Fruit fly (Drosophila melanogaster): Measurements from ENCODE around the gene CG8360.

Gene CG8360

DNA sequence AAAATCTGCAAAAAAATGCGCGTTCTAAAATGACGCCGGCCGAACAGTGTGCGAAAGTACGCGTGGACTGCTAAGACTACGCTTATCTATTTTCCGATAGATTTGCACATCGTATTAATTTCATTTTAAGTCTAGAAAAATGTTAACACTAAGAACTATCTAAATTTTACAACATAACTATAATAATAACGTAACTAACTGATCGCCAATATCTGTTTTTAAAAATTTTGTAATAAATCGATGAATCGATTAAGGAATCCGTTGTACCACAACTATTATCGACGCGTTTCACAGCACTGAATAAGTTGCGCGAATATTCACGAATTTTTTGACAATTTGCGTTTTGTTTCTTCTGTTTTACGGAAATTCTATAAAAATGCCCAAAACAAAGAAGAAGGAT lies 1.7 kb upstream of the CG8360 start, which contains the start of gene Ssb-c31a (continued):
- TF ChIP-seq CG10209 (GFP tag; optimal IDR thresholded peaks at IDR 0.05), result peak; percentile 40
- TF ChIP-seq jing (GFP tag; optimal IDR thresholded peaks at IDR 0.05), result no peak
- no peak for TF ChIP-seq CG17802 (tag; optimal IDR thresholded peaks at IDR 0.05)
- TF ChIP-seq Doc2 (GFP tag; IDR thresholded peaks at IDR 0.05), result no peak
- TF ChIP-seq crc (GFP tag; optimal IDR thresholded peaks at IDR 0.05), result no peak
- peak; percentile 44 for TF ChIP-seq CG15269 (tag; optimal IDR thresholded peaks at IDR 0.05)
- no peak for TF ChIP-seq ab (GFP tag; optimal IDR thresholded peaks at IDR 0.05)
- TF ChIP-seq otp (GFP tag; IDR thresholded peaks at IDR 0.05), result no peak
- TF ChIP-seq CG17328 (GFP tag; IDR thresholded peaks at IDR 0.05), result peak; percentile 28; the same call in 1 of the 2 replicates
- peak; percentile 55 for TF ChIP-seq bcd (GFP tag; optimal IDR thresholded peaks at IDR 0.05)
- TF ChIP-seq tup (GFP tag; optimal IDR thresholded peaks at IDR 0.05), result peak; percentile 28
- TF ChIP-seq Blimp-1 (GFP tag; optimal IDR thresholded peaks at IDR 0.05), result peak; percentile 30
- peak; percentile 46 for TF ChIP-seq az2 (GFP tag; optimal IDR thresholded peaks at IDR 0.05)
- TF ChIP-seq CG10431 (GFP tag; optimal IDR thresholded peaks at IDR 0.05), result peak; percentile 6
- peak; percentile 62 for TF ChIP-seq pho (GFP tag; optimal IDR thresholded peaks at IDR 0.05)
- TF ChIP-seq CG3726 (GFP tag; IDR thresholded peaks at IDR 0.05), result no peak
- TF ChIP-seq Sry-δ (GFP tag; optimal IDR thresholded peaks at IDR 0.05), result peak; percentile 84
- no peak for TF ChIP-seq seq (GFP tag; IDR thresholded peaks at IDR 0.05)
- TF ChIP-seq NFAT (GFP tag; IDR thresholded peaks at IDR 0.05), result no peak
- TF ChIP-seq CG7372 (GFP tag; IDR thresholded peaks at IDR 0.05), result 0 out of 2 replicates have a peak, but pooled peaks have one; percentile 9
- TF ChIP-seq CG1647 (GFP tag; optimal IDR thresholded peaks at IDR 0.05), result peak; percentile 44
- TF ChIP-seq E2f2 (GFP tag; IDR thresholded peaks at IDR 0.05), result peak; percentile 82
- TF ChIP-seq ATbp (GFP tag; optimal IDR thresholded peaks at IDR 0.05), result no peak
- no peak for TF ChIP-seq Nf-YB (GFP tag; optimal IDR thresholded peaks at IDR 0.05)
- TF ChIP-seq bowl (GFP tag; IDR thresholded peaks at IDR 0.05), result no peak
- no peak for TF ChIP-seq gce (GFP tag; IDR thresholded peaks at IDR 0.05)
- TF ChIP-seq btn (GFP tag; optimal IDR thresholded peaks at IDR 0.05), result no peak
- peak; percentile 67 for TF ChIP-seq Max (GFP tag; optimal IDR thresholded peaks at IDR 0.05)
- TF ChIP-seq inv (GFP tag; IDR thresholded peaks at IDR 0.05; ENCODE audit: partially characterized antibody), result peak; percentile 68
- TF ChIP-seq gcm2 (GFP tag; optimal IDR thresholded peaks at IDR 0.05), result no peak
- no peak for TF ChIP-seq D19A (tag; optimal IDR thresholded peaks at IDR 0.05)
- TF ChIP-seq ERR (GFP tag; optimal IDR thresholded peaks at IDR 0.05), result peak; percentile 4
- TF ChIP-seq CG17186 (GFP tag; optimal IDR thresholded peaks at IDR 0.05), result peak; percentile 13
- peak; percentile 10 for TF ChIP-seq CG33213 (GFP tag; optimal IDR thresholded peaks at IDR 0.05)
- peak; percentile 70 for TF ChIP-seq vfl (GFP tag; optimal IDR thresholded peaks at IDR 0.05)
- peak; percentile 69 for TF ChIP-seq mam (GFP tag; optimal IDR thresholded peaks at IDR 0.05)
- peak; percentile 71 for TF ChIP-seq sug (tag; optimal IDR thresholded peaks at IDR 0.05)
- peak; percentile 68 for TF ChIP-seq CG4617 (GFP tag; optimal IDR thresholded peaks at IDR 0.05; ENCODE audit: borderline replicate concordance)
- TF ChIP-seq CHES-1-like (GFP tag; optimal IDR thresholded peaks at IDR 0.05), result peak; percentile 39
- no peak for TF ChIP-seq zf30C (GFP tag; optimal IDR thresholded peaks at IDR 0.05)
- TF ChIP-seq Mad (GFP tag; optimal IDR thresholded peaks at IDR 0.05), result peak; percentile 58
- peak; percentile 15 for TF ChIP-seq CG4820 (GFP tag; optimal IDR thresholded peaks at IDR 0.05)
- TF ChIP-seq ac (GFP tag; optimal IDR thresholded peaks at IDR 0.05), result no peak
- TF ChIP-seq CG7357 (GFP tag; IDR thresholded peaks at IDR 0.05), result no peak
- TF ChIP-seq CG6254 (GFP tag; optimal IDR thresholded peaks at IDR 0.05), result no peak
- TF ChIP-seq CG4854 (GFP tag; optimal IDR thresholded peaks at IDR 0.05), result peak; percentile 45
- TF ChIP-seq Hr3 (GFP tag; optimal IDR thresholded peaks at IDR 0.05), result peak; percentile 18
- peak; percentile 53 for TF ChIP-seq CG2678 (tag; optimal IDR thresholded peaks at IDR 0.05)
- TF ChIP-seq Dfd (GFP tag; optimal IDR thresholded peaks at IDR 0.05), result no peak
- peak; percentile 22 for TF ChIP-seq Antp (GFP tag; optimal IDR thresholded peaks at IDR 0.05)
- peak; percentile 80 for TF ChIP-seq CG2120 (GFP tag; optimal IDR thresholded peaks at IDR 0.05)
- TF ChIP-seq CG14710 (tag; optimal IDR thresholded peaks at IDR 0.05), result peak; percentile 71
